Fruit fly (Drosophila melanogaster) whole organism, embryonic: ENCODE results near the gene CG42258.

Source experiments
- ATbp ChIP-seq: fragments of 200-800 bp; sonication (Bioruptor generic); optimal IDR thresholded peaks from 2 replicates; lab custom pipeline; 2017; ENCODE audit warnings: missing biosample characterization, mild to moderate bottlenecking, missing genetic modification characterization, missing genetic modification reagents
- Aef1 ChIP-seq: fragments of 200-800 bp; sonication (Bioruptor generic); IDR thresholded peaks from 3 replicates; pipeline ENCODE4 v1.3.6; 2022; ENCODE audit warnings: missing biosample characterization, missing genetic modification characterization
- Blimp-1 ChIP-seq: fragments of 200-800 bp; sonication (Bioruptor generic); optimal IDR thresholded peaks from 3 replicates; lab custom pipeline; 2018; ENCODE audit warnings: missing biosample characterization, missing genetic modification characterization, mild to moderate bottlenecking, moderate library complexity, missing genetic modification reagents
- CG11398 ChIP-seq: fragments of 200-800 bp; sonication (Bioruptor generic); optimal IDR thresholded peaks from 2 replicates; lab custom pipeline; 2016; ENCODE audit warnings: missing biosample characterization, missing genetic modification characterization
- CG12744 ChIP-seq: fragments of 200-800 bp; sonication (Bioruptor generic); optimal IDR thresholded peaks from 2 replicates; lab custom pipeline; 2016; ENCODE audit warnings: missing biosample characterization, missing genetic modification characterization
- CG13123 ChIP-seq: fragments of 200-800 bp; sonication (Bioruptor generic); optimal IDR thresholded peaks from 2 replicates; lab custom pipeline; 2016; ENCODE audit warnings: missing biosample characterization, missing genetic modification characterization
- CG17328 ChIP-seq: fragments of 200-800 bp; sonication (Bioruptor generic); IDR thresholded peaks from 2 replicates; pipeline ENCODE4 v1.3.6; 2022; ENCODE audit warnings: missing biosample characterization, missing genetic modification characterization
- CG17612 ChIP-seq: fragments of 200-800 bp; sonication (Bioruptor generic); IDR thresholded peaks from 2 replicates; pipeline ENCODE4 v1.3.6; 2022; ENCODE audit warnings: missing biosample characterization, missing genetic modification characterization
- CG17802 ChIP-seq: fragments of 200-800 bp; sonication (Bioruptor generic); optimal IDR thresholded peaks from 2 replicates; lab custom pipeline; 2018; ENCODE audit warnings: missing biosample characterization, mild to moderate bottlenecking, missing genetic modification characterization, moderate library complexity
- CG18764 ChIP-seq: fragments of 200-800 bp; sonication (Bioruptor generic); optimal IDR thresholded peaks from 3 replicates; lab custom pipeline; 2016; ENCODE audit warnings: missing biosample characterization, missing genetic modification characterization
- CG2120 ChIP-seq: fragments of 200-800 bp; sonication (Bioruptor generic); optimal IDR thresholded peaks from 3 replicates; lab custom pipeline; 2016; ENCODE audit warnings: missing biosample characterization, missing genetic modification characterization
- CG2889 ChIP-seq: fragments of 200-800 bp; sonication (Bioruptor generic); IDR thresholded peaks from 3 replicates; pipeline ENCODE4 v1.3.6; 2022; ENCODE audit warnings: missing biosample characterization, missing genetic modification characterization
- CG3726 ChIP-seq: fragments of 200-800 bp; sonication (Bioruptor generic); IDR thresholded peaks from 3 replicates; pipeline ENCODE4, ENCODE4 v1.3.6; 2022; ENCODE audit warnings: missing biosample characterization, missing genetic modification characterization
- CG3838 ChIP-seq: fragments of 200-800 bp; sonication (Bioruptor generic); optimal IDR thresholded peaks from 3 replicates; lab custom pipeline; 2016; ENCODE audit warnings: missing biosample characterization, missing genetic modification characterization
- CG4854 ChIP-seq: fragments of 200-800 bp; sonication (Bioruptor generic); optimal IDR thresholded peaks from 2 replicates; lab custom pipeline; 2016; ENCODE audit warnings: missing biosample characterization, missing genetic modification characterization, inconsistent platforms
- CG6254 ChIP-seq: fragments of 200-800 bp; sonication (Bioruptor generic); optimal IDR thresholded peaks from 3 replicates; lab custom pipeline; 2017; ENCODE audit warnings: mild to moderate bottlenecking, missing biosample characterization, missing genetic modification reagents, missing genetic modification characterization
- CG9727 ChIP-seq: fragments of 200-800 bp; sonication (Bioruptor generic); optimal IDR thresholded peaks from 3 replicates; lab custom pipeline; 2017; ENCODE audit warnings: missing biosample characterization, mild to moderate bottlenecking, missing genetic modification characterization
- CG9817 ChIP-seq: fragments of 200-800 bp; sonication (Bioruptor generic); optimal IDR thresholded peaks from 2 replicates; lab custom pipeline; 2018; ENCODE audit warnings: missing biosample characterization, mild to moderate bottlenecking, missing genetic modification characterization, moderate library complexity
- Chrac-16 ChIP-seq: fragments of 200-800 bp; sonication (Bioruptor generic); optimal IDR thresholded peaks from 3 replicates; lab custom pipeline; 2016; ENCODE audit warnings: missing biosample characterization, missing genetic modification characterization
- ERR ChIP-seq: fragments of 200-800 bp; sonication (Bioruptor generic); optimal IDR thresholded peaks from 2 replicates; lab custom pipeline; 2016; ENCODE audit warnings: missing biosample characterization, missing genetic modification characterization
- Ets65A ChIP-seq: fragments of 200-800 bp; sonication (Bioruptor generic); peaks from one replicate; lab custom pipeline; 2016; ENCODE audit warnings: missing biosample characterization, missing genetic modification characterization
- H15 ChIP-seq: fragments of 200-800 bp; sonication (Bioruptor generic); IDR thresholded peaks from 3 replicates; pipeline ENCODE4 v1.3.6; 2022; ENCODE audit warnings: missing biosample characterization, missing genetic modification characterization
- Hey ChIP-seq: fragments of 200-800 bp; sonication (Bioruptor generic); optimal IDR thresholded peaks from 3 replicates; lab custom pipeline; 2018; ENCODE audit warnings: missing biosample characterization, mild to moderate bottlenecking, missing genetic modification characterization
- Hr3 ChIP-seq: fragments of 200-800 bp; sonication (Bioruptor generic); optimal IDR thresholded peaks from 3 replicates; lab custom pipeline; 2016; ENCODE audit warnings: missing biosample characterization, missing genetic modification characterization
- Lim3 ChIP-seq: fragments of 200-800 bp; sonication (Bioruptor generic); IDR thresholded peaks from 2 replicates; pipeline ENCODE4 v1.3.6; 2022; ENCODE audit warnings: missing biosample characterization, missing genetic modification characterization
- Mrtf ChIP-seq: fragments of 200-800 bp; sonication (Bioruptor generic); IDR thresholded peaks from 3 replicates; pipeline ENCODE4 v1.3.6; 2022; ENCODE audit warnings: missing biosample characterization, missing genetic modification characterization
- NK7.1 ChIP-seq: fragments of 200-800 bp; sonication (Bioruptor generic); optimal IDR thresholded peaks from 3 replicates; lab custom pipeline; 2016; ENCODE audit warnings: missing biosample characterization, missing genetic modification characterization
- Opbp ChIP-seq: fragments of 200-800 bp; sonication (Bioruptor generic); IDR thresholded peaks from 3 replicates; pipeline ENCODE4 v1.3.6; 2022; ENCODE audit warnings: missing biosample characterization, missing genetic modification characterization; ENCODE audit not compliant: partially characterized antibody
- Poxn ChIP-seq: fragments of 200-800 bp; sonication (Bioruptor generic); IDR thresholded peaks from 2 replicates; pipeline ENCODE4 v1.3.6; 2022; ENCODE audit warnings: missing biosample characterization, missing genetic modification characterization
- Sry-δ ChIP-seq: fragments of 200-800 bp; sonication (Bioruptor generic); optimal IDR thresholded peaks from 2 replicates; lab custom pipeline; 2016; ENCODE audit warnings: missing biosample characterization, missing genetic modification characterization
- Tbp ChIP-seq: fragments of >200 bp; optimal IDR thresholded peaks from 2 replicates; lab custom pipeline; 2018; ENCODE audit warnings: missing biosample characterization, missing genetic modification characterization
- bab2 ChIP-seq: fragments of 200-800 bp; sonication (Bioruptor generic); optimal IDR thresholded peaks from 2 replicates; lab custom pipeline; 2016; ENCODE audit warnings: missing biosample characterization, missing genetic modification characterization
- cato ChIP-seq: fragments of 200-800 bp; sonication (Bioruptor generic); optimal IDR thresholded peaks from 2 replicates; lab custom pipeline; 2016; ENCODE audit warnings: missing biosample characterization, missing genetic modification characterization, borderline replicate concordance
- cg ChIP-seq: fragments of 200-800 bp; sonication (Bioruptor generic); optimal IDR thresholded peaks from 3 replicates; lab custom pipeline; 2019; ENCODE audit warnings: missing biosample characterization, mild to moderate bottlenecking, missing genetic modification characterization, moderate library complexity
- chif ChIP-seq, 2 experiments: fragments of 200-800 bp; sonication (Bioruptor generic); optimal IDR thresholded peaks; 3 replicates each; lab custom pipeline; 2016; ENCODE audit warnings: missing biosample characterization in 2 of 2, missing genetic modification characterization in 2 of 2
- cwo ChIP-seq: fragments of 200-800 bp; sonication (Bioruptor generic); optimal IDR thresholded peaks from 3 replicates; lab custom pipeline; 2017; ENCODE audit warnings: missing biosample characterization, missing genetic modification characterization, mild to moderate bottlenecking, moderate library complexity, missing genetic modification reagents
- danr ChIP-seq: fragments of 200-800 bp; sonication (Bioruptor generic); IDR thresholded peaks from 2 replicates; pipeline ENCODE4 v1.3.6; 2022; ENCODE audit warnings: missing biosample characterization, missing genetic modification characterization
- esg ChIP-seq: fragments of 200-800 bp; sonication (Bioruptor generic); conservative IDR thresholded peaks from 2 replicates; pipeline ENCODE4 v1.3.6; 2022; ENCODE audit warnings: missing biosample characterization, missing genetic modification characterization
- fd64A ChIP-seq: fragments of 200-800 bp; sonication (Bioruptor generic); optimal IDR thresholded peaks from 3 replicates; lab custom pipeline; 2018; ENCODE audit warnings: missing biosample characterization, mild to moderate bottlenecking, missing genetic modification characterization
- gsb-n ChIP-seq: fragments of 200-800 bp; sonication (Bioruptor generic); optimal IDR thresholded peaks from 3 replicates; lab custom pipeline; 2018; ENCODE audit warnings: missing biosample characterization, mild to moderate bottlenecking, missing genetic modification characterization
- inv ChIP-seq: fragments of 200-800 bp; sonication (Bioruptor generic); IDR thresholded peaks from 2 replicates; pipeline ENCODE4 v1.3.6; 2022; ENCODE audit warnings: missing biosample characterization, missing genetic modification characterization; ENCODE audit not compliant: partially characterized antibody
- jumu ChIP-seq: fragments of 200-800 bp; sonication (Bioruptor generic); optimal IDR thresholded peaks from 3 replicates; lab custom pipeline; 2016; ENCODE audit warnings: missing biosample characterization, missing genetic modification characterization
- pan ChIP-seq, 4 experiments: fragments of >200 bp in 3 of 4; fragments of 200-800 bp in 1 of 4; sonication (Bioruptor generic) in 1 of 4; optimal IDR thresholded peaks in 3 of 4; IDR thresholded peaks in 1 of 4; 2 replicates each; pipeline versions ENCODE4 v1.3.6 to Lab custom; 2017 to 2022; ENCODE audit warnings: missing biosample characterization in 2 of 4, missing genetic modification characterization in 2 of 4, mixed read lengths in 1 of 4
- run ChIP-seq: fragments of 200-800 bp; sonication (Bioruptor generic); optimal IDR thresholded peaks from 3 replicates; lab custom pipeline; 2018; ENCODE audit warnings: missing biosample characterization, mild to moderate bottlenecking, missing genetic modification characterization
- scrt ChIP-seq: fragments of 200-800 bp; sonication (Bioruptor generic); optimal IDR thresholded peaks from 2 replicates; lab custom pipeline; 2018; ENCODE audit warnings: missing biosample characterization, mild to moderate bottlenecking, missing genetic modification characterization, moderate library complexity
- sna ChIP-seq: fragments of 200-800 bp; sonication (Bioruptor generic); IDR thresholded peaks from 2 replicates; pipeline ENCODE4 v1.3.6; 2022; ENCODE audit warnings: missing biosample characterization, missing genetic modification characterization; ENCODE audit not compliant: partially characterized antibody
- sqz ChIP-seq: fragments of 200-800 bp; sonication (Bioruptor generic); optimal IDR thresholded peaks from 3 replicates; lab custom pipeline; 2018; ENCODE audit warnings: missing biosample characterization, mild to moderate bottlenecking, missing genetic modification characterization
- tgo ChIP-seq: fragments of 200-800 bp; sonication (Bioruptor generic); IDR thresholded peaks from 3 replicates; pipeline ENCODE4 v1.3.6; 2022; ENCODE audit warnings: missing biosample characterization, missing genetic modification characterization
- toy ChIP-seq: fragments of 200-800 bp; sonication (Bioruptor generic); IDR thresholded peaks from 2 replicates; pipeline ENCODE4 v1.3.6; 2022; ENCODE audit warnings: missing biosample characterization, missing genetic modification characterization
- zfh1 ChIP-seq: fragments of 200-800 bp; sonication (Bioruptor generic); IDR thresholded peaks from 3 replicates; pipeline ENCODE4 v1.3.6; 2022; ENCODE audit warnings: missing biosample characterization, missing genetic modification characterization

CG42258 gene

DNA sequence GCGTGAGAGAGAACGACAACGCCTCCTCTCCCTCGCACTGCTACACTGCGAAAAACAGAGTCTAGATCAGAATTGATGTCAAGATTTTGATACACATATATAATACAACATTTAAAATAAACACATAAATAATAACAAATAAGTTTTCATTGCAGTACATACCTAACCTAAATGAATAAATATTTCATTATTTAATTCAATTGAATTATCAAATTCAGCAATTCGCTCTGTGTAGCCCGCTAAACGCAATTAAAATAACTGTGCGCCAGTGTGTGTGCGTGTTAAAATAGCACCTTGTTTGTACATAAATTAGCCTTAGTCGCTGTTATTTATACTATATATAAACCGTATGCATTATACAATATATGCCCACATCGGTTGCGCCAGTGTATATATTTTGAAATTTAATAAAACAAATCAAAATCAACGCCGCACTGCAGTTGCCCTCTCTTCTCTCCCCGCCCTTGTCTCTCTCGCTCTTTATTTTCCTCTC, 9.0 kb downstream of the CG42258 start (continued):
- TF ChIP-seq Lim3 (peak; percentile 76; the same call in 1 of the 2 replicates), CG17802 (tag; lab: Kevin White, UChicago) (peak; percentile 62), ERR (GFP tag; lab: Kevin White, UChicago) (no peak), Blimp-1 (GFP tag; lab: Kevin White, UChicago) (peak; percentile 87), CG4854 (GFP tag; lab: Kevin White, UChicago) (peak; percentile 78), NK7.1 (peak; percentile 45), Mrtf (GFP tag; lab: Robert Waterston, UW) (peak; percentile 89; the same call in 2 of the 3 replicates), CG2120 (GFP tag; lab: Kevin White, UChicago) (peak; percentile 93), tgo (GFP tag; lab: Robert Waterston, UW) (peak; percentile 96), zfh1 (peak; percentile 94), CG9727 (GFP tag; lab: Kevin White, UChicago) (peak; percentile 95), gsb-n (tag; lab: Kevin White, UChicago) (peak; percentile 85), Aef1 (GFP tag; lab: Robert Waterston, UW) (peak; percentile 94), Tbp (GFP tag; lab: Kevin White, UChicago) (no peak), danr (GFP tag; lab: Robert Waterston, UW) (peak; percentile 94), bab2 (GFP tag; lab: Kevin White, UChicago) (peak; percentile 66), CG17612 (peak; percentile 88), ATbp (GFP tag; lab: Kevin White, UChicago) (peak; percentile 90), Poxn (GFP tag; lab: Robert Waterston, UW) (peak; percentile 86), sna (no peak), chif (GFP tag; optimal IDR thresholded peaks at IDR 0.05; lab: Kevin White, UChicago) (peak; percentile 49 to 57), CG11398 (GFP tag; lab: Kevin White, UChicago) (no peak), Hr3 (GFP tag; lab: Kevin White, UChicago) (peak; percentile 88), CG2889 (GFP tag; lab: Robert Waterston, UW) (peak; percentile 93), scrt (peak; percentile 93), Chrac-16 (GFP tag; lab: Kevin White, UChicago) (peak; percentile 91), H15 (GFP tag; lab: Robert Waterston, UW) (peak; percentile 87), toy (GFP tag; lab: Robert Waterston, UW) (peak; percentile 89), CG17328 (GFP tag; lab: Robert Waterston, UW) (peak; percentile 93), CG12744 (peak; percentile 59), cwo (GFP tag; lab: Kevin White, UChicago) (peak; percentile 92), pan (optimal IDR thresholded peaks at IDR 0.05; lab: Kevin White, UChicago) (no peak), pan (GFP tag; optimal IDR thresholded peaks at IDR 0.05 in 1 of 2, IDR thresholded peaks at IDR 0.05 in 1 of 2) (peak in 1 of 2 experiments; percentile 96), cg (GFP tag; lab: Kevin White, UChicago) (peak; percentile 55), sqz (GFP tag; lab: Kevin White, UChicago) (peak; percentile 84), CG3838 (GFP tag; lab: Kevin White, UChicago) (peak; percentile 59), CG13123 (GFP tag; lab: Kevin White, UChicago) (peak; percentile 81), inv (GFP tag; lab: Robert Waterston, UW) (no peak), CG18764 (GFP tag; lab: Kevin White, UChicago) (peak; percentile 68), fd64A (GFP tag; lab: Kevin White, UChicago) (peak; percentile 73), CG6254 (GFP tag; lab: Kevin White, UChicago) (peak; percentile 75), Sry-δ (GFP tag; lab: Kevin White, UChicago) (no peak), Ets65A (GFP tag; lab: Kevin White, UChicago) (peak; percentile 95), CG9817 (tag; lab: Kevin White, UChicago) (peak; percentile 93), cato (GFP tag; lab: Kevin White, UChicago) (peak; percentile 73), jumu (GFP tag; lab: Kevin White, UChicago) (peak; percentile 36), CG3726 (GFP tag; lab: Robert Waterston, UW) (peak; percentile 88), Hey (tag; lab: Kevin White, UChicago) (peak; percentile 64), Opbp (no peak), run (tag; lab: Kevin White, UChicago) (peak; percentile 91), esg (GFP tag; lab: Robert Waterston, UW) (peak; percentile 94)
